Worm (Caenorhabditis elegans) whole organism, L4 larva: ENCODE results near the gene nas-25.

Experiments
- aha-1 ChIP-seq: fragments of 150-350 bp; peaks from one replicate; lab custom pipeline; 2014; ENCODE audit warnings: missing biosample characterization, missing genetic modification characterization
- ceh-20 ChIP-seq: fragments of 200-800 bp; sonication (Bioruptor generic); IDR thresholded peaks from 2 replicates; pipeline ENCODE4 v1.3.6; 2022; ENCODE audit warnings: missing genetic modification reagents, missing genetic modification characterization, missing compliant biosample characterization
- cey-2 ChIP-seq: sonication (generic microtip); optimal IDR thresholded peaks from 3 replicates; lab custom pipeline; 2017; ENCODE audit warnings: missing genetic modification characterization, mild to moderate bottlenecking, missing compliant biosample characterization, antibody characterized with exemption, borderline replicate concordance; ENCODE audit not compliant: insufficient read depth
- daf-19 ChIP-seq: fragments of 200-800 bp; sonication (Bioruptor generic); conservative IDR thresholded peaks from 2 replicates; pipeline ENCODE4 v1.3.6; 2022; ENCODE audit warnings: missing genetic modification characterization, missing compliant biosample characterization
- dmd-8 ChIP-seq: fragments of 200-800 bp; sonication (Bioruptor generic); IDR thresholded peaks from 2 replicates; pipeline ENCODE4 v1.3.6; 2022; ENCODE audit warnings: missing genetic modification characterization, missing compliant biosample characterization
- duxl-1 ChIP-seq: sonication (generic microtip); optimal IDR thresholded peaks from 2 replicates; lab custom pipeline; 2016; ENCODE audit warnings: mild to moderate bottlenecking, missing genetic modification characterization, moderate library complexity, missing compliant biosample characterization; ENCODE audit not compliant: poor library complexity
- egl-43 ChIP-seq: fragments of 200-800 bp; sonication (Bioruptor generic); IDR thresholded peaks from 2 replicates; pipeline ENCODE4 v1.3.6; 2022; ENCODE audit warnings: missing genetic modification reagents, missing genetic modification characterization, missing compliant biosample characterization
- hif-1 ChIP-seq, 2 experiments: sonication (generic microtip); optimal IDR thresholded peaks; 2 replicates each; lab custom pipeline; 2016 to 2017; ENCODE audit warnings: missing compliant biosample characterization in 2 of 2, missing genetic modification characterization in 2 of 2, missing genetic modification reagents in 2 of 2, missing genotype in 2 of 2, mild to moderate bottlenecking in 1 of 2
- madf-9 ChIP-seq: fragments of 200-800 bp; sonication (Bioruptor generic); conservative IDR thresholded peaks from 2 replicates; pipeline ENCODE4 v1.3.6; 2022; ENCODE audit warnings: missing genetic modification reagents, missing genetic modification characterization, missing compliant biosample characterization
- mxl-2 ChIP-seq: fragments of 200-800 bp; sonication (Bioruptor generic); conservative IDR thresholded peaks from 2 replicates; pipeline ENCODE4 v1.3.6; 2022; ENCODE audit warnings: missing genetic modification reagents, missing genetic modification characterization, missing compliant biosample characterization
- php-3 ChIP-seq: fragments of 200-800 bp; sonication (Bioruptor generic); IDR thresholded peaks from 2 replicates; pipeline ENCODE4 v1.3.6; 2022; ENCODE audit warnings: missing genetic modification reagents, missing genetic modification characterization, missing compliant biosample characterization
- saeg-2 ChIP-seq: fragments of 200-800 bp; sonication (Bioruptor generic); IDR thresholded peaks from 2 replicates; pipeline ENCODE4 v1.3.6; 2022; ENCODE audit warnings: missing genetic modification reagents, missing genetic modification characterization, missing compliant biosample characterization
- sdz-12 ChIP-seq: fragments of 200-800 bp; sonication (Bioruptor generic); optimal IDR thresholded peaks from 2 replicates; lab custom pipeline; 2018; ENCODE audit warnings: mild to moderate bottlenecking, missing genetic modification characterization, missing compliant biosample characterization
- tag-97 ChIP-seq: fragments of 200-800 bp; sonication (Bioruptor generic); IDR thresholded peaks from 2 replicates; pipeline ENCODE4 v1.3.6; 2022; ENCODE audit warnings: missing genetic modification characterization, missing compliant biosample characterization
- unc-62 ChIP-seq, 3 experiments: fragments of 150-350 bp in 1 of 3; sonication (generic microtip); optimal IDR thresholded peaks in 2 of 3; peaks in 1 of 3; 1 replicate in 1 of 3; 2 replicates in 2 of 3; lab custom pipeline; 2014 to 2017; ENCODE audit warnings: missing biosample characterization in 3 of 3, missing genetic modification characterization in 3 of 3, missing genetic modification reagents in 3 of 3, missing genotype in 1 of 3
- vab-7 ChIP-seq: fragments of 200-800 bp; sonication (Bioruptor generic); IDR thresholded peaks from 2 replicates; pipeline ENCODE4 v1.3.6; 2022; ENCODE audit warnings: missing genetic modification reagents, missing genetic modification characterization, missing compliant biosample characterization
- zfp-3 ChIP-seq: fragments of 200-800 bp; sonication (Bioruptor generic); conservative IDR thresholded peaks from 2 replicates; pipeline ENCODE4 v1.3.6; 2022; ENCODE audit warnings: missing genetic modification reagents, missing genetic modification characterization, missing compliant biosample characterization

Gene nas-25

DNA sequence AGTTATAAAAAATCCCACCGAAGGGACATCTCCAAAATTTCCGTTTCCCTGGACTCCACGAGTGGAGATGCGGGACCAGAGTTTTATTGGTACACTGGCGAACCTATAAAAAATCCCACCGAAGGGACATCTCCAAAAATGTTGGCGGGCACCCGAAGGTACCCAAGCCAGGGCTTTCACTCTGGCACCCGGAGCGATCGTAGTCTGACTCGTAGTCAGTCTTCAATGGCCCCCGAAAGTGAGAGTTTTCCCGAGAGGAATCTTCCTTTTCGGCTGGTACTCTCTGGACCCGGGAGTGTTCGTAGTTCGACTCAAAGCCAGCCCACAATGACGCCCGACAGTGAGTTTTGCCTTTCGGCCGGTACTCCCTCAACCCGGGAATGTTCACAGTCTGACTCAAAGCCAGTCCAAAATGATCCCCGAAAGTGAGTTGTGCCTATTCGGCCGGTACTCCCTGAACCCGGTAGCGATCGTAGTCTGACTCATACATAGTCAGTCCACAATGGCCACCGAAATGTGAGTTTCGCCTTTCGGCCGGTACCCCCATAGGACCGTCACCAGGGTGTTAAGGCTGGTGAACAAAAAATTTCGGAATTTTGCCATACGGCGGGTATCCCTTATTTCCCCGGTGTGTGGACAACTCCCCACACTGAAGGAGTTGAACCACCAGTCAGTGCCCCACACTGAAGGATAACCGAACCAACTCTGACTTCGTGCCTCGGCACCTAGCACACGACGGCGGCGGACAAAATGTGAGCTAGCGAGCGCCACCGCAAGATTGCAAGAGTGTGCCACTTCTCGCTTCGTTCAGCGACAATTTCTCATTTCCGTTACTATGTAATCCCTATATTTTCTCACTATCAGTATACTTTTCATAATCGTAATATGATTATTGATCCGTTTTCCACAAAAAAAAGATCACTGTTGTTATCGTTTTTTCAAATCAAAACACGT is 51.4 kb downstream of the nas-25 start (continued):
- TF ChIP-seq duxl-1 (tag; lab: Kevin White, UChicago), result no peak
- TF ChIP-seq hif-1 (tag; optimal IDR thresholded peaks at IDR 0.05; lab: Kevin White, UChicago), result no peak
- TF ChIP-seq unc-62 (GFP tag; optimal IDR thresholded peaks at IDR 0.05 in 1 of 2; lab: Kevin White, UChicago), result peak in 1 of 2 experiments; percentile 51
- no peak for TF ChIP-seq unc-62 (tag; optimal IDR thresholded peaks at IDR 0.05; lab: Kevin White, UChicago)
- TF ChIP-seq ceh-20 (GFP tag; lab: Robert Waterston, UW), result no peak
- no peak for TF ChIP-seq vab-7
- 0 out of 2 replicates have a peak, but pooled peaks have one; percentile 9 for TF ChIP-seq php-3
- no peak for TF ChIP-seq cey-2 (tag; lab: Kevin White, UChicago)
- no peak for TF ChIP-seq daf-19 (GFP tag; lab: Robert Waterston, UW)
- no peak for TF ChIP-seq saeg-2 (GFP tag; lab: Robert Waterston, UW)
- 0 out of 2 replicates have a peak, but pooled peaks have one; percentile 37 for TF ChIP-seq egl-43
- no peak for TF ChIP-seq mxl-2 (GFP tag; lab: Robert Waterston, UW)
- no peak for TF ChIP-seq zfp-3 (GFP tag; lab: Robert Waterston, UW)
- TF ChIP-seq dmd-8 (GFP tag; lab: Robert Waterston, UW), result 0 out of 2 replicates have a peak, but pooled peaks have one; percentile 52
- no peak for TF ChIP-seq aha-1
- no peak for TF ChIP-seq madf-9 (GFP tag; lab: Robert Waterston, UW)
- no peak for TF ChIP-seq sdz-12 (GFP tag; lab: Kevin White, UChicago)
- TF ChIP-seq tag-97 (GFP tag; lab: Robert Waterston, UW), result no peak
- TF ChIP-seq, all 104 proteins: peak for 9
